Fruit fly (Drosophila melanogaster) whole organism, embryonic: ENCODE data around the gene CG7728.

Experiments used
- Asciz ChIP-seq: fragments of 200-800 bp; sonication (Bioruptor generic); optimal IDR thresholded peaks from 2 replicates; lab custom pipeline; 2017; ENCODE audit warnings: missing biosample characterization, mild to moderate bottlenecking, missing genetic modification characterization, missing genetic modification reagents
- B-H2 ChIP-seq: fragments of 200-800 bp; sonication (Bioruptor generic); optimal IDR thresholded peaks from 2 replicates; lab custom pipeline; 2018; ENCODE audit warnings: missing biosample characterization, mild to moderate bottlenecking, missing genetic modification characterization
- CG10543 ChIP-seq: fragments of 200-800 bp; sonication (Bioruptor generic); optimal IDR thresholded peaks from 3 replicates; lab custom pipeline; 2017; ENCODE audit warnings: missing biosample characterization, mild to moderate bottlenecking, missing genetic modification characterization, moderate library complexity
- CG10565 ChIP-seq: fragments of 200-800 bp; sonication (Bioruptor generic); optimal IDR thresholded peaks from 3 replicates; lab custom pipeline; 2016; ENCODE audit warnings: missing biosample characterization, mild to moderate bottlenecking, missing genetic modification characterization
- CG11456 ChIP-seq: fragments of 200-800 bp; sonication (Bioruptor generic); IDR thresholded peaks from 3 replicates; pipeline ENCODE4 v1.3.6; 2022; ENCODE audit warnings: missing biosample characterization, missing genetic modification characterization
- CG12299 ChIP-seq: fragments of 200-800 bp; sonication (Bioruptor generic); optimal IDR thresholded peaks from 2 replicates; lab custom pipeline; 2018; ENCODE audit warnings: missing biosample characterization, mild to moderate bottlenecking, missing genetic modification characterization
- CG14860 ChIP-seq: fragments of 200-800 bp; sonication (Bioruptor generic); IDR thresholded peaks from 3 replicates; pipeline ENCODE4 v1.3.6; 2022; ENCODE audit warnings: missing biosample characterization, missing genetic modification characterization; ENCODE audit not compliant: partially characterized antibody
- CG17802 ChIP-seq: fragments of 200-800 bp; sonication (Bioruptor generic); optimal IDR thresholded peaks from 2 replicates; lab custom pipeline; 2018; ENCODE audit warnings: missing biosample characterization, mild to moderate bottlenecking, missing genetic modification characterization, moderate library complexity
- CG2678 ChIP-seq: fragments of 200-800 bp; sonication (Bioruptor generic); optimal IDR thresholded peaks from 3 replicates; lab custom pipeline; 2019; ENCODE audit warnings: missing biosample characterization, mild to moderate bottlenecking, missing genetic modification characterization, moderate library complexity
- CG30403 ChIP-seq: fragments of 200-800 bp; sonication (Bioruptor generic); optimal IDR thresholded peaks from 3 replicates; lab custom pipeline; 2016; ENCODE audit warnings: missing biosample characterization, missing genetic modification characterization
- CG3065 ChIP-seq: fragments of 200-800 bp; sonication (Bioruptor generic); optimal IDR thresholded peaks from 2 replicates; lab custom pipeline; 2016; ENCODE audit warnings: missing biosample characterization, missing genetic modification characterization
- CG31224 ChIP-seq: fragments of 200-800 bp; sonication (Bioruptor generic); IDR thresholded peaks from 2 replicates; pipeline ENCODE4 v1.3.6; 2022; ENCODE audit warnings: missing biosample characterization, missing genetic modification characterization
- CG32532 ChIP-seq: fragments of 200-800 bp; sonication (Bioruptor generic); IDR thresholded peaks from 2 replicates; pipeline ENCODE4 v1.3.6; 2022; ENCODE audit warnings: missing biosample characterization, missing genetic modification characterization
- CG34376 ChIP-seq: fragments of 200-800 bp; sonication (Bioruptor generic); optimal IDR thresholded peaks from 2 replicates; lab custom pipeline; 2018; ENCODE audit warnings: missing biosample characterization, mild to moderate bottlenecking, missing genetic modification characterization
- CG3726 ChIP-seq: fragments of 200-800 bp; sonication (Bioruptor generic); IDR thresholded peaks from 3 replicates; pipeline ENCODE4, ENCODE4 v1.3.6; 2022; ENCODE audit warnings: missing biosample characterization, missing genetic modification characterization
- CG4707 ChIP-seq: fragments of 200-800 bp; sonication (Bioruptor generic); optimal IDR thresholded peaks from 2 replicates; lab custom pipeline; 2018; ENCODE audit warnings: missing biosample characterization, mild to moderate bottlenecking, missing genetic modification characterization, moderate library complexity
- CG6654 ChIP-seq: fragments of 200-800 bp; sonication (Bioruptor generic); optimal IDR thresholded peaks from 2 replicates; lab custom pipeline; 2017; ENCODE audit warnings: missing biosample characterization, mild to moderate bottlenecking, missing genetic modification characterization
- CG7963 ChIP-seq: fragments of 200-800 bp; sonication (Bioruptor generic); IDR thresholded peaks from 3 replicates; pipeline ENCODE4 v1.3.6; 2022; ENCODE audit warnings: missing biosample characterization, missing genetic modification characterization; ENCODE audit not compliant: partially characterized antibody
- CG7987 ChIP-seq: fragments of 200-800 bp; sonication (Bioruptor generic); optimal IDR thresholded peaks from 2 replicates; lab custom pipeline; 2018; ENCODE audit warnings: missing biosample characterization, mild to moderate bottlenecking, missing genetic modification characterization, moderate library complexity
- Eip74EF ChIP-seq, 2 experiments: fragments of 200-800 bp in 1 of 2; fragments of >200 bp in 1 of 2; sonication (Bioruptor generic) in 1 of 2; optimal IDR thresholded peaks; 2 replicates each; lab custom pipeline; 2017 to 2019; ENCODE audit warnings: missing biosample characterization in 2 of 2, missing genetic modification characterization in 2 of 2, mild to moderate bottlenecking in 1 of 2, moderate library complexity in 1 of 2
- Hr78 ChIP-seq, 2 experiments: fragments of 200-800 bp in 1 of 2; fragments of >200 bp in 1 of 2; sonication (Bioruptor generic) in 1 of 2; optimal IDR thresholded peaks; 2 replicates each; lab custom pipeline; 2017 to 2019; ENCODE audit warnings: missing biosample characterization in 2 of 2, missing genetic modification characterization in 2 of 2, mild to moderate bottlenecking in 1 of 2, moderate library complexity in 1 of 2
- Med ChIP-seq: fragments of 200-800 bp; sonication (Bioruptor generic); peaks from one replicate; lab custom pipeline; 2016; ENCODE audit warnings: missing biosample characterization, missing genetic modification characterization, mild to moderate bottlenecking, inconsistent platforms, moderate library complexity
- NFAT ChIP-seq: fragments of 200-800 bp; sonication (Bioruptor generic); IDR thresholded peaks from 2 replicates; pipeline ENCODE4 v1.3.6; 2022; ENCODE audit warnings: missing biosample characterization, missing genetic modification characterization
- NfI ChIP-seq: fragments of 200-800 bp; sonication (Bioruptor generic); optimal IDR thresholded peaks from 3 replicates; lab custom pipeline; 2018; ENCODE audit warnings: missing biosample characterization, mild to moderate bottlenecking, missing genetic modification characterization, moderate library complexity
- Vsx1 ChIP-seq: fragments of 200-800 bp; sonication (Bioruptor generic); optimal IDR thresholded peaks from 2 replicates; lab custom pipeline; 2017; ENCODE audit warnings: missing biosample characterization, mild to moderate bottlenecking, missing genetic modification characterization, missing genetic modification reagents
- amos ChIP-seq: fragments of 200-800 bp; sonication (Bioruptor generic); IDR thresholded peaks from 2 replicates; pipeline ENCODE4 v1.3.6; 2022; ENCODE audit warnings: missing biosample characterization, missing genetic modification characterization; ENCODE audit not compliant: partially characterized antibody
- chinmo ChIP-seq: fragments of 200-800 bp; sonication (Bioruptor generic); IDR thresholded peaks from 4 replicates; pipeline ENCODE4 v1.3.6; 2022; ENCODE audit warnings: missing biosample characterization, missing genetic modification characterization; ENCODE audit not compliant: partially characterized antibody
- chn ChIP-seq: fragments of 200-800 bp; sonication (Bioruptor generic); optimal IDR thresholded peaks from 2 replicates; lab custom pipeline; 2016; ENCODE audit warnings: missing biosample characterization, missing genetic modification characterization
- crc ChIP-seq: fragments of 200-800 bp; sonication (Bioruptor generic); optimal IDR thresholded peaks from 2 replicates; lab custom pipeline; 2016; ENCODE audit warnings: missing biosample characterization, missing genetic modification characterization
- cwo ChIP-seq: fragments of 200-800 bp; sonication (Bioruptor generic); optimal IDR thresholded peaks from 3 replicates; lab custom pipeline; 2017; ENCODE audit warnings: missing biosample characterization, missing genetic modification characterization, mild to moderate bottlenecking, moderate library complexity, missing genetic modification reagents
- da ChIP-seq: fragments of 200-800 bp; sonication (Bioruptor generic); optimal IDR thresholded peaks from 2 replicates; lab custom pipeline; 2016; ENCODE audit warnings: missing biosample characterization, missing genetic modification characterization
- ewg ChIP-seq: fragments of 200-800 bp; sonication (Bioruptor generic); optimal IDR thresholded peaks from 3 replicates; lab custom pipeline; 2017; ENCODE audit warnings: mild to moderate bottlenecking, missing biosample characterization, missing genetic modification reagents, missing genetic modification characterization
- exex ChIP-seq: fragments of 200-800 bp; sonication (Bioruptor generic); optimal IDR thresholded peaks from 4 replicates; lab custom pipeline; 2018; ENCODE audit warnings: missing biosample characterization, mild to moderate bottlenecking, missing genetic modification characterization, moderate library complexity
- ftz-f1 ChIP-seq: fragments of 200-800 bp; sonication (Bioruptor generic); optimal IDR thresholded peaks from 2 replicates; lab custom pipeline; 2016; ENCODE audit warnings: missing biosample characterization, missing genetic modification characterization
- gcm ChIP-seq: fragments of 200-800 bp; sonication (Bioruptor generic); optimal IDR thresholded peaks from 2 replicates; lab custom pipeline; 2019; ENCODE audit warnings: missing biosample characterization, mild to moderate bottlenecking, missing genetic modification characterization, moderate library complexity
- grn ChIP-seq: fragments of 200-800 bp; sonication (Bioruptor generic); optimal IDR thresholded peaks from 3 replicates; lab custom pipeline; 2017; ENCODE audit warnings: missing biosample characterization, missing genetic modification characterization
- gro ChIP-seq: fragments of 200-800 bp; sonication (Bioruptor generic); optimal IDR thresholded peaks from 2 replicates; lab custom pipeline; 2016; ENCODE audit warnings: missing biosample characterization, missing genetic modification characterization
- ham ChIP-seq: fragments of 200-800 bp; sonication (Bioruptor generic); IDR thresholded peaks from 2 replicates; pipeline ENCODE4 v1.3.6; 2022; ENCODE audit warnings: missing biosample characterization, missing genetic modification characterization
- mam ChIP-seq: fragments of 200-800 bp; sonication (Bioruptor generic); optimal IDR thresholded peaks from 3 replicates; lab custom pipeline; 2016; ENCODE audit warnings: missing biosample characterization, missing genetic modification characterization
- mirr ChIP-seq: fragments of 200-800 bp; sonication (Bioruptor generic); optimal IDR thresholded peaks from 3 replicates; lab custom pipeline; 2018; ENCODE audit warnings: missing biosample characterization, mild to moderate bottlenecking, missing genetic modification characterization
- nom ChIP-seq: fragments of 200-800 bp; sonication (Bioruptor generic); optimal IDR thresholded peaks from 2 replicates; lab custom pipeline; 2017; ENCODE audit warnings: missing biosample characterization, missing genetic modification characterization, mild to moderate bottlenecking, moderate library complexity, missing genetic modification reagents
- pan ChIP-seq, 4 experiments: fragments of >200 bp in 3 of 4; fragments of 200-800 bp in 1 of 4; sonication (Bioruptor generic) in 1 of 4; optimal IDR thresholded peaks in 3 of 4; IDR thresholded peaks in 1 of 4; 2 replicates each; pipeline versions ENCODE4 v1.3.6 to Lab custom; 2017 to 2022; ENCODE audit warnings: missing biosample characterization in 2 of 4, missing genetic modification characterization in 2 of 4, mixed read lengths in 1 of 4
- salm ChIP-seq: fragments of 200-800 bp; sonication (Bioruptor generic); optimal IDR thresholded peaks from 2 replicates; lab custom pipeline; 2018; ENCODE audit warnings: missing biosample characterization, mild to moderate bottlenecking, missing genetic modification characterization
- sens ChIP-seq: fragments of 200-800 bp; sonication (Bioruptor generic); peaks from one replicate; lab custom pipeline; 2016; ENCODE audit warnings: missing biosample characterization, missing genetic modification characterization
- sens-2 ChIP-seq: fragments of 200-800 bp; sonication (Bioruptor generic); IDR thresholded peaks from 2 replicates; pipeline ENCODE4 v1.3.6; 2022; ENCODE audit warnings: missing biosample characterization, missing genetic modification characterization
- sug ChIP-seq: fragments of 200-800 bp; optimal IDR thresholded peaks from 2 replicates; lab custom pipeline; 2019; ENCODE audit warnings: missing biosample characterization, mild to moderate bottlenecking, missing genetic modification characterization, moderate library complexity
- vnd ChIP-seq: fragments of 200-800 bp; sonication (Bioruptor generic); IDR thresholded peaks from 3 replicates; pipeline ENCODE4 v1.3.6; 2022; ENCODE audit warnings: missing biosample characterization, missing genetic modification characterization; ENCODE audit not compliant: partially characterized antibody

Gene CG7728

dm6 chr3L:16994805-16995204, 21.5 kb upstream of the CG7728 start:
- TF ChIP-seq cwo (peak; percentile 15), CG31224 (GFP tag; lab: Robert Waterston, UW) (no peak), exex (tag; lab: Kevin White, UChicago) (peak; percentile 94), Vsx1 (GFP tag; lab: Kevin White, UChicago) (peak; percentile 95), Eip74EF (GFP tag; optimal IDR thresholded peaks at IDR 0.05; lab: Kevin White, UChicago) (no peak), Asciz (GFP tag; lab: Kevin White, UChicago) (no peak), CG11456 (no peak), sug (tag; lab: Kevin White, UChicago) (peak; percentile 72), salm (tag; lab: Kevin White, UChicago) (peak; percentile 9), gro (GFP tag; lab: Kevin White, UChicago) (peak; percentile 21), vnd (GFP tag; lab: Robert Waterston, UW) (peak; percentile 22; the same call in 1 of the 3 replicates), grn (peak; percentile 91), amos (GFP tag; lab: Robert Waterston, UW) (no peak), sens-2 (peak; percentile 14; the same call in 1 of the 2 replicates), CG34376 (peak; percentile 57)

DNA sequence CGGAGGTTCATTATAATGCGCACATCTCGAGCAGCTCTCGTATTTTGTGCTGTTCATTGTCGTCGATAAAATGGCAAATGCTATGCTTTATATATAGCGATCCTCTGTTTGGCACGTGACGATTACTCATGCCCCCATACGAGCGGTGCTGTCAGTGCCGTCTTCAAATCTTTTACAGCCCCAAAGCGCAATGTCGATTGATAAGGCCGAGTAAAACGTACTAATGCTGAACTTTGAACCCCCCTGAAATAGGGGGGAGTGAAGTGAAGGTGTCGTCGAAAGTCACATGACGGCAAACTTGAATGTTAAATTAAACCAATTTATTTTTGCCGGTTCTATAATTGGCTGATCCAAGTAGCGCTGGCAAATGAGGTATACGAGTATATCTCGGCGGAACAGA, 16.0 kb upstream of the CG7728 start:
- TF ChIP-seq crc, result no peak
- TF ChIP-seq pan (optimal IDR thresholded peaks at IDR 0.05; lab: Kevin White, UChicago), result no peak
- no peak for TF ChIP-seq pan (GFP tag; optimal IDR thresholded peaks at IDR 0.05 in 1 of 2, IDR thresholded peaks at IDR 0.05 in 1 of 2)
- peak in 1 of 2 experiments; percentile 64 for TF ChIP-seq Hr78 (GFP tag; optimal IDR thresholded peaks at IDR 0.05; lab: Kevin White, UChicago)
- TF ChIP-seq CG7963 (GFP tag; lab: Robert Waterston, UW), result no peak
- TF ChIP-seq sug (tag; lab: Kevin White, UChicago), result peak; percentile 79
- peak; percentile 72 for TF ChIP-seq nom (GFP tag; lab: Kevin White, UChicago)
- TF ChIP-seq chinmo, result 0 out of 4 replicates have a peak, but pooled peaks have one; percentile 44
- peak; percentile 39 for TF ChIP-seq mirr (GFP tag; lab: Kevin White, UChicago)
- peak; percentile 45 for TF ChIP-seq sens (GFP tag; lab: Kevin White, UChicago)
- peak; percentile 92 for TF ChIP-seq cwo
- peak; percentile 54 for TF ChIP-seq Med (GFP tag; lab: Kevin White, UChicago)
- peak; percentile 49; the same call in 1 of the 2 replicates for TF ChIP-seq CG32532 (GFP tag; lab: Robert Waterston, UW)
- no peak for TF ChIP-seq CG4707 (GFP tag; lab: Kevin White, UChicago)
- peak; percentile 0 for TF ChIP-seq ftz-f1 (GFP tag; lab: Kevin White, UChicago)

DNA sequence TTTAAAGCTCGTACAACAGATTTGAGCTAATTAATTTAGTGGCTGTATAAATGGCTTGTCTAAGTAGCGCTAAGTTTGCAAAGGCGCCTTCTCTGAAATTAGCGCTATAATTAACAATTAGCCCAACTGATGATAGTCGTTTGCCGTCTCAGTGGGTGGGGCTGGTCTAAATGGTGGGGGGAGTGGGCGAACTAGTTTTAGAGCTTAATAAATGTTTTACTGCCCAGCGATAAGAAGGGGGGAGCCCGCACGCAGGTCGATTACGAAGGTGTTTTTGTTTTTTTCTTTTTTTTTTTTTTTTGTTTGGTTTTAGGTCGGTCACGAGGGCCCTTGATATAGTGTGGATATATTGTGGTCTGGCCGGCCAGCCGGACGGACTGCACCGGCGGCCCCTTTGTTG, 15.3 kb upstream of the CG7728 start:
- no peak for TF ChIP-seq chn (GFP tag; lab: Kevin White, UChicago)
- TF ChIP-seq NFAT, result no peak
- TF ChIP-seq CG14860 (GFP tag; lab: Robert Waterston, UW), result no peak
- no peak for TF ChIP-seq CG10565
- TF ChIP-seq CG6654 (GFP tag; lab: Kevin White, UChicago), result no peak
- no peak for TF ChIP-seq gcm (GFP tag; lab: Kevin White, UChicago)
- TF ChIP-seq CG7987 (GFP tag; lab: Kevin White, UChicago), result peak; percentile 48
- no peak for TF ChIP-seq ham (GFP tag; lab: Robert Waterston, UW)
- no peak for TF ChIP-seq CG12299
- TF ChIP-seq mam (GFP tag; lab: Kevin White, UChicago), result no peak
- no peak for TF ChIP-seq da
- no peak for TF ChIP-seq CG3726
- no peak for TF ChIP-seq CG17802 (tag; lab: Kevin White, UChicago)
- peak; percentile 47 for TF ChIP-seq CG2678 (tag; lab: Kevin White, UChicago)
- peak; percentile 73 for TF ChIP-seq B-H2 (GFP tag; lab: Kevin White, UChicago)
- TF ChIP-seq NfI (GFP tag; lab: Kevin White, UChicago), result peak; percentile 28
- TF ChIP-seq ewg (GFP tag; lab: Kevin White, UChicago), result no peak
- TF ChIP-seq CG30403 (GFP tag; lab: Kevin White, UChicago), result no peak
- no peak for TF ChIP-seq CG3065
- TF ChIP-seq CG10543 (GFP tag; lab: Kevin White, UChicago), result peak; percentile 52
